Worm (Caenorhabditis elegans) whole organism, L1 larva: ENCODE results near the gene ced-7.

Source experiments
- fkh-10 ChIP-seq: sonication (generic microtip); optimal IDR thresholded peaks from 2 replicates; lab custom pipeline; 2017; ENCODE audit warnings: missing biosample characterization, missing genetic modification reagents, missing genetic modification characterization
- nhr-85 ChIP-seq: sonication (generic microtip); peaks from one replicate; lab custom pipeline; 2016; ENCODE audit warnings: missing genetic modification characterization, inconsistent platforms, missing compliant biosample characterization
- unc-130 ChIP-seq: fragments of 150-350 bp; optimal IDR thresholded peaks from 2 replicates; lab custom pipeline; 2017; ENCODE audit warnings: missing biosample characterization, missing genetic modification characterization, inconsistent platforms
- ztf-11 ChIP-seq, 2 experiments: sonication (generic microtip); optimal IDR thresholded peaks; 2 replicates each; lab custom pipeline; 2016 to 2017; ENCODE audit warnings: missing genetic modification characterization in 2 of 2, missing biosample characterization in 1 of 2, missing compliant biosample characterization in 1 of 2

DNA sequence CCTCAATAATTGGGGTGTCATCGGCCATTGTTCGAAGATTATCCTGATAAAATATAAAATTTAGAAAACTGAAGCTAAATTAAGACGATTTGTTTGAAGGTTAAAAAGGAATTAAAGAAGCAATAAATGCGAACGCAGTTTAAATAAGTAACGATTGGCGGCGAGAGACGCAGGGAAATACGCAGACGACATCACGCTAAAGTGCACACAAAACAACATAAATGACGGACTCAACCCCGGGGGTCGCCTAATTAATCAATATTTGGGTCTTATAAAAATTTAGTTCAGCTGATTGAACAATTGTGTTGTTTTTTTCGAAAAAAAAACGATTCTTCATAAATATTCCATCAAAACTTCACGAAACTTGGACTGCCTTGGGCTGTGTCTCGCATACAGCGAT is 36.5 kb upstream of the ced-7 start, which contains the start of gene hcp-3:
- TF ChIP-seq unc-130 = peak; percentile 68
- no peak for TF ChIP-seq ztf-11 (tag; optimal IDR thresholded peaks at IDR 0.05; lab: Kevin White, UChicago)
- TF ChIP-seq nhr-85 = no peak
- TF ChIP-seq fkh-10 (GFP tag; lab: Kevin White, UChicago) = no peak
